Worm (Caenorhabditis elegans): ENCODE measurements around the gene anat-1.

anat-1 gene

ce11 chrIV:6757011-6757410 lies 13.6 kb upstream of the anat-1 start, which contains the start of gene usp-4:
Gene usp-4 (plus strand): TSS chrIV:6757311.
- TF ChIP-seq sptf-1 (tag; optimal IDR thresholded peaks at IDR 0.05) (no peak), zip-8 (tag; optimal IDR thresholded peaks at IDR 0.05) (no peak), unc-39 (tag; optimal IDR thresholded peaks at IDR 0.05) (no peak), nhr-237 (tag; optimal IDR thresholded peaks at IDR 0.05) (no peak), ham-2 (GFP tag; optimal IDR thresholded peaks at IDR 0.05) (no peak), hlh-1 (tag; optimal IDR thresholded peaks at IDR 0.05) (no peak), mls-2 (tag; optimal IDR thresholded peaks at IDR 0.05) (no peak), tbx-8 (GFP tag; optimal IDR thresholded peaks at IDR 0.05) (no peak), mep-1 (tag; optimal IDR thresholded peaks at IDR 0.05) (no peak), elt-3 (tag; optimal IDR thresholded peaks at IDR 0.05) (no peak)

ce11 chrIV:6757614-6758013 lies 13.0 kb upstream of the anat-1 start:
- TF ChIP-seq nhr-12 (tag; optimal IDR thresholded peaks at IDR 0.05) = no peak
- TF ChIP-seq zip-8 (tag; optimal IDR thresholded peaks at IDR 0.05) = no peak
- no peak for TF ChIP-seq nhr-2 (tag; optimal IDR thresholded peaks at IDR 0.05)
- no peak for TF ChIP-seq ceh-43 (GFP tag; optimal IDR thresholded peaks at IDR 0.05)
- no peak for TF ChIP-seq blmp-1 (tag; optimal IDR thresholded peaks at IDR 0.05)

- TF ChIP-seq lin-13 (tag; optimal IDR thresholded peaks at IDR 0.05) = no peak
- TF ChIP-seq flh-1 (GFP tag; optimal IDR thresholded peaks at IDR 0.05) = no peak
- no peak for TF ChIP-seq ceh-39 (tag; optimal IDR thresholded peaks at IDR 0.05)
- no peak for TF ChIP-seq elt-3 (tag; optimal IDR thresholded peaks at IDR 0.05)
- no peak for TF ChIP-seq nhr-76 (tag; optimal IDR thresholded peaks at IDR 0.05)
- TF ChIP-seq nhr-12 (tag; optimal IDR thresholded peaks at IDR 0.05) = no peak
- TF ChIP-seq snpc-4 (tag; optimal IDR thresholded peaks at IDR 0.05) = no peak
- no peak for TF ChIP-seq lin-32 (GFP tag; optimal IDR thresholded peaks at IDR 0.05)
- no peak for TF ChIP-seq ham-2 (GFP tag; optimal IDR thresholded peaks at IDR 0.05)
- no peak for TF ChIP-seq elt-1 (tag; optimal IDR thresholded peaks at IDR 0.05; ENCODE audit: borderline replicate concordance, insufficient read depth)
- TF ChIP-seq ces-1 (GFP tag; optimal IDR thresholded peaks at IDR 0.05) = no peak
- TF ChIP-seq unc-39 (tag; optimal IDR thresholded peaks at IDR 0.05) = no peak
- TF ChIP-seq ceh-83 (GFP tag; optimal IDR thresholded peaks at IDR 0.05) = no peak
These were observed 8.2 kb upstream of the anat-1 start, which contains the start of gene spd-3 for ce11 chrIV:6762416-6762815. Gene spd-3 (plus strand): TSS chrIV:6762716.

ce11 chrIV:6767240-6767639 lies 3.4 kb upstream of the anat-1 start:
- TF ChIP-seq drap-1 (GFP tag; optimal IDR thresholded peaks at IDR 0.05) (no peak), tbx-8 (GFP tag; optimal IDR thresholded peaks at IDR 0.05) (no peak), ces-1 (GFP tag; optimal IDR thresholded peaks at IDR 0.05) (peak; percentile 79), elt-3 (tag; optimal IDR thresholded peaks at IDR 0.05) (no peak), unc-120 (tag; optimal IDR thresholded peaks at IDR 0.05; ENCODE audit: poor library complexity, severe bottlenecking) (peak; percentile 35), ceh-43 (GFP tag; optimal IDR thresholded peaks at IDR 0.05) (no peak), cnd-1 (tag; optimal IDR thresholded peaks at IDR 0.05) (no peak), flh-1 (GFP tag; optimal IDR thresholded peaks at IDR 0.05) (no peak), bed-3 (GFP tag; optimal IDR thresholded peaks at IDR 0.05) (no peak), snpc-4 (tag; optimal IDR thresholded peaks at IDR 0.05) (no peak), nhr-237 (tag; optimal IDR thresholded peaks at IDR 0.05) (no peak), mep-1 (tag; optimal IDR thresholded peaks at IDR 0.05) (peak; percentile 7), nhr-76 (tag; optimal IDR thresholded peaks at IDR 0.05) (no peak), ceh-83 (GFP tag; optimal IDR thresholded peaks at IDR 0.05) (no peak)

ce11 chrIV:6771556-6771955 lies 923 bp downstream of the anat-1 start:
- TF ChIP-seq bed-3 (GFP tag; optimal IDR thresholded peaks at IDR 0.05) (no peak), ham-2 (GFP tag; optimal IDR thresholded peaks at IDR 0.05) (no peak), unc-39 (tag; optimal IDR thresholded peaks at IDR 0.05) (no peak)

ce11 chrIV:6777156-6777555 lies 6.5 kb downstream of the anat-1 start:
- no peak for TF ChIP-seq lsy-2 (tag; optimal IDR thresholded peaks at IDR 0.05)
- TF ChIP-seq unc-120 (tag; optimal IDR thresholded peaks at IDR 0.05; ENCODE audit: poor library complexity, severe bottlenecking) = no peak
- no peak for TF ChIP-seq hlh-1 (tag; optimal IDR thresholded peaks at IDR 0.05)
- TF ChIP-seq bed-3 (GFP tag; optimal IDR thresholded peaks at IDR 0.05) = no peak
- no peak for TF ChIP-seq ztf-11 (tag; optimal IDR thresholded peaks at IDR 0.05)
- no peak for TF ChIP-seq ces-1 (GFP tag; optimal IDR thresholded peaks at IDR 0.05)
- TF ChIP-seq snpc-4 (tag; optimal IDR thresholded peaks at IDR 0.05) = no peak
- no peak for TF ChIP-seq nhr-76 (tag; optimal IDR thresholded peaks at IDR 0.05)
- TF ChIP-seq tbx-8 (GFP tag; optimal IDR thresholded peaks at IDR 0.05) = no peak
- TF ChIP-seq ham-2 (GFP tag; optimal IDR thresholded peaks at IDR 0.05) = no peak
- TF ChIP-seq nhr-28 (tag; optimal IDR thresholded peaks at IDR 0.05) = no peak
